Worm (Caenorhabditis elegans): ENCODE measurements around the gene gsp-2.

Gene gsp-2

DNA sequence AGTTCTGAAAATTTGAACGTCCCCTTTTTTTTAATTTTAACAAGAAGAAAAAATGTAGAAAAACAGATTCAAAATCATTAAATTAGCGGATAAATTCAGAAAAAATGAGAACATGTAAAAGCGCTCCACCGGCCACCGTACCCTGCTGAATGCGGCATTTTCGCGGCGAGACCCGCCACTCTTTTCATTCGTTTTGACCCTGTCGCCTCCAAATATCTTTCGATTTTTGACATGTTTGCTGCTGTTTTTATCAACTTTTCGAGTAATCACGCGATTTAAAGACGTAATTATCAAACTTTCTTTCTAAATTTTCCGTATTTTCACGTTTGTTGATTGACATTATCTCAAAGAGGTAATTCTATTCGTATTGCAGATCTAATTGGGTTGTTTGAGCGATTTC, at the start of gene gsp-2:
TSS of gene gsp-2 (plus strand) at position 374 of the 400 bp plus-strand sequence.
- TF ChIP-seq mep-1 (tag; optimal IDR thresholded peaks at IDR 0.05) = peak; percentile 84
- TF ChIP-seq tbx-8 (GFP tag; optimal IDR thresholded peaks at IDR 0.05) = no peak
- no peak for TF ChIP-seq ham-2 (GFP tag; optimal IDR thresholded peaks at IDR 0.05)
- no peak for TF ChIP-seq mab-5 (tag; optimal IDR thresholded peaks at IDR 0.05)
- TF ChIP-seq ceh-39 (tag; optimal IDR thresholded peaks at IDR 0.05) = no peak
- no peak for TF ChIP-seq flh-1 (GFP tag; optimal IDR thresholded peaks at IDR 0.05)
- TF ChIP-seq nhr-2 (tag; optimal IDR thresholded peaks at IDR 0.05) = no peak
- TF ChIP-seq bed-3 (GFP tag; optimal IDR thresholded peaks at IDR 0.05) = no peak
- no peak for TF ChIP-seq elt-3 (tag; optimal IDR thresholded peaks at IDR 0.05)
- peak; percentile 33 for TF ChIP-seq lin-13 (tag; optimal IDR thresholded peaks at IDR 0.05)
- peak; percentile 43 for TF ChIP-seq pha-4 (tag; optimal IDR thresholded peaks at IDR 0.05)
- TF ChIP-seq sem-2 (GFP tag; optimal IDR thresholded peaks at IDR 0.05) = no peak
- TF ChIP-seq elt-1 (tag; optimal IDR thresholded peaks at IDR 0.05; ENCODE audit: borderline replicate concordance, insufficient read depth) = no peak
- no peak for TF ChIP-seq unc-39 (tag; optimal IDR thresholded peaks at IDR 0.05)
- TF ChIP-seq mls-2 (tag; optimal IDR thresholded peaks at IDR 0.05) = no peak
- TF ChIP-seq nhr-76 (tag; optimal IDR thresholded peaks at IDR 0.05) = no peak
- TF ChIP-seq unc-62 (GFP tag; optimal IDR thresholded peaks at IDR 0.05) = no peak
- TF ChIP-seq ceh-43 (GFP tag; optimal IDR thresholded peaks at IDR 0.05) = no peak
- no peak for TF ChIP-seq ztf-11 (tag; optimal IDR thresholded peaks at IDR 0.05)
- no peak for TF ChIP-seq M03D4.4 (tag; optimal IDR thresholded peaks at IDR 0.05)
- no peak for TF ChIP-seq blmp-1 (tag; optimal IDR thresholded peaks at IDR 0.05)
- no peak for TF ChIP-seq nhr-28 (tag; optimal IDR thresholded peaks at IDR 0.05)
- peak; percentile 73 for TF ChIP-seq nhr-237 (tag; optimal IDR thresholded peaks at IDR 0.05)
- no peak for TF ChIP-seq nhr-12 (tag; optimal IDR thresholded peaks at IDR 0.05)
- TF ChIP-seq cnd-1 (tag; optimal IDR thresholded peaks at IDR 0.05) = no peak
- no peak for TF ChIP-seq lin-32 (GFP tag; optimal IDR thresholded peaks at IDR 0.05)
- no peak for TF ChIP-seq snpc-4 (tag; optimal IDR thresholded peaks at IDR 0.05)
- TF ChIP-seq unc-120 (tag; optimal IDR thresholded peaks at IDR 0.05; ENCODE audit: poor library complexity, severe bottlenecking) = peak; percentile 7
- peak; percentile 59 for TF ChIP-seq hlh-1 (tag; optimal IDR thresholded peaks at IDR 0.05)
- TF ChIP-seq lsy-2 (tag; optimal IDR thresholded peaks at IDR 0.05) = peak; percentile 95
- TF ChIP-seq zip-8 (tag; optimal IDR thresholded peaks at IDR 0.05) = no peak
- peak; percentile 43 for TF ChIP-seq drap-1 (GFP tag; optimal IDR thresholded peaks at IDR 0.05)
- no peak for TF ChIP-seq ceh-83 (GFP tag; optimal IDR thresholded peaks at IDR 0.05)
- peak; percentile 29 for TF ChIP-seq sptf-1 (tag; optimal IDR thresholded peaks at IDR 0.05)
- peak; percentile 45 for TF ChIP-seq ces-1 (GFP tag; optimal IDR thresholded peaks at IDR 0.05)

DNA sequence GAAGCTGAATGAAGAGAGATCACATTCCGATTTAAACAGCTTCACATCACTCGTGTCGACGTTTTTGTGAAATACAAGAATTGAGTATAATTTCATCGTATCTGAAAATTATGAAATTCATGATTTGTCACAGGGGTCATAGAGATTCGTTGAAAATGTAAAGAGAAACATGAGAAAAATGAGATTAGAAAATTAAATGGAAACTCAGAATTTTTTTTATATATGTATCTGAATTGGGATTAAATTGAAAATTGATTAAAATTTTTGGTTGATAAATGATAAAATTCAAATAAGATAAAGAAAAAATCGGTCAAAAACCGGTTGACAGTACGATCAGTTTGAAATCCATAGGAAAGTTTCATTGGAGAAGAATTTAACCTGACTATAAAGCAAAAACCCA, 48.9 kb upstream of the gsp-2 start, which contains the start of gene ykt-6:
TSS of gene ykt-6 (minus strand) at position 101 of the 400 bp plus-strand sequence.
- TF ChIP-seq unc-39 (tag; optimal IDR thresholded peaks at IDR 0.05) = no peak
- no peak for TF ChIP-seq ces-1 (GFP tag; optimal IDR thresholded peaks at IDR 0.05)
- no peak for TF ChIP-seq lsy-2 (tag; optimal IDR thresholded peaks at IDR 0.05)
- TF ChIP-seq mab-5 (tag; optimal IDR thresholded peaks at IDR 0.05) = no peak
- TF ChIP-seq bed-3 (GFP tag; optimal IDR thresholded peaks at IDR 0.05) = no peak
- TF ChIP-seq nhr-28 (tag; optimal IDR thresholded peaks at IDR 0.05) = no peak
- no peak for TF ChIP-seq nhr-12 (tag; optimal IDR thresholded peaks at IDR 0.05)
- TF ChIP-seq M03D4.4 (tag; optimal IDR thresholded peaks at IDR 0.05) = no peak
- no peak for TF ChIP-seq sptf-1 (tag; optimal IDR thresholded peaks at IDR 0.05)
- no peak for TF ChIP-seq nhr-76 (tag; optimal IDR thresholded peaks at IDR 0.05)
- TF ChIP-seq ceh-83 (GFP tag; optimal IDR thresholded peaks at IDR 0.05) = no peak
- TF ChIP-seq mls-2 (tag; optimal IDR thresholded peaks at IDR 0.05) = no peak
- TF ChIP-seq hlh-1 (tag; optimal IDR thresholded peaks at IDR 0.05) = no peak
- no peak for TF ChIP-seq pha-4 (tag; optimal IDR thresholded peaks at IDR 0.05)

DNA sequence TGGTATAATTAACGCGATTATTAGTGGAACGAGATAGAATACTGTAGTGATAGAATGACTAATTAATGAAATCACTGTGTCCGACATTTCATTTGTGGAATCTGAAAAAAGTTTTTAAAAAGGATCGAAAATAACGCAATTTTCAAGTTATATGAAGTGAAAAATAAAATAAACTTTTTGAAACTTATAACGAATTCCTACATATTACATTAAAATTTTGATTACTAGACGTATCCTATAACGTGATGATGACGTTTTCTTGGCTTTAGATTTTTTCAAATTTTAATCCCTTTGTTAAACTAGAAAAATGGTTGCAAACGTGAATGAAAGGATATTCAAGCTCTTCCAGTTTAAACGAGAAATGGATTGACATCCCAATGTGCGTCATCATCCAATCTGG, 45.9 kb upstream of the gsp-2 start, which contains the start of gene algn-11:
TSS of gene algn-11 (minus strand) at position 101 of the 400 bp plus-strand sequence.
- no peak for TF ChIP-seq unc-39 (tag; optimal IDR thresholded peaks at IDR 0.05)
- TF ChIP-seq flh-1 (GFP tag; optimal IDR thresholded peaks at IDR 0.05) = no peak
- no peak for TF ChIP-seq lin-13 (tag; optimal IDR thresholded peaks at IDR 0.05)
- TF ChIP-seq nhr-2 (tag; optimal IDR thresholded peaks at IDR 0.05) = no peak
- no peak for TF ChIP-seq bed-3 (GFP tag; optimal IDR thresholded peaks at IDR 0.05)
- no peak for TF ChIP-seq cnd-1 (tag; optimal IDR thresholded peaks at IDR 0.05)
- TF ChIP-seq ztf-11 (tag; optimal IDR thresholded peaks at IDR 0.05) = no peak
- TF ChIP-seq ceh-83 (GFP tag; optimal IDR thresholded peaks at IDR 0.05) = no peak
- no peak for TF ChIP-seq pha-4 (tag; optimal IDR thresholded peaks at IDR 0.05)
- no peak for TF ChIP-seq blmp-1 (tag; optimal IDR thresholded peaks at IDR 0.05)
- TF ChIP-seq ceh-43 (GFP tag; optimal IDR thresholded peaks at IDR 0.05) = no peak
- no peak for TF ChIP-seq nhr-237 (tag; optimal IDR thresholded peaks at IDR 0.05)
